Comparison of ENCODE assay signal across 3 worm cellular contexts in the genomic region with DNA sequence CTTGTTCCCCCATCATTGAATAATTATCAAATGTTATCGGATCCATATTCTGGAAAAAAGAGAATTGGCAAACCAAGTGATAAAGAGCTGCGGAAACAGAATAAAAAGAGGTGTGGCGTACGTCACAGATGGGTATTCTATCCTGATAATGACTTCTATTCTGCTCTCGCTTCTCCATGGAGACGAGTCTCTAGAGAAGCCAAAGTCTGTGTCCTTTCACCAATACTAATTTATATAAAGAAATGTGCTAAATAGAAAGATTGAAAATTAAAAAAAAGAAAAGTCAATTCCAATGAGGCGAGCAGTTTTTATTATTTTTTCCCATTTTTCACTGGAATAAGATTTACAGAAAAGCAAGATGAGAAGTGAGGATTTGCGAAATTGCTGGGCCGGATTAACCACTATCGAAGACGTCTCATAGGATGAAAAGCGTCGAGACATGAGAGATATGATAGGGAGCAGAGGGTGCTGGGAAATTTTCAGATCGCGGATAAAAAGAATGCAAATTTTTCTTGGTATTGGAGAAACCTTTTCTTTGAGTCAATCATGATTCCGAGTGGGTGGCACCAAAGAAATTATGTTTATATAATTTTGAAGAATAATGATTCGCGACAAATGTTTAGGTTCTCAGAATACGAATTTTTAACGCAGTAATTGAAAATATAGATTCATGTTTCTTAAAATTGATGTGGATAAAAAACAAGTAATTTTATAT.
TF ChIP-seq lines count a peak whose summit lies in the region.

A gene (minus strand): TSS at position 51 of the 715 bp plus-strand sequence.

TF ChIP-seq in whole organism, L1 larva, 84 proteins besides CTCF, POLR2A, EP300 and RAD21:
- no peak for TF ChIP-seq ces-1 (GFP tag; optimal IDR thresholded peaks at IDR 0.05; lab: Kevin White, UChicago)
- TF ChIP-seq lin-39 (tag; optimal IDR thresholded peaks at IDR 0.05; lab: Kevin White, UChicago) = no peak
- TF ChIP-seq fkh-10 (GFP tag; optimal IDR thresholded peaks at IDR 0.05; lab: Kevin White, UChicago) = no peak
- TF ChIP-seq ceh-82 (tag; optimal IDR thresholded peaks at IDR 0.05; lab: Kevin White, UChicago) = no peak
- TF ChIP-seq unc-98 (GFP tag; IDR thresholded peaks at IDR 0.05; lab: Robert Waterston, UW) = no peak
- TF ChIP-seq egl-27 (tag; optimal IDR thresholded peaks at IDR 0.05; lab: Kevin White, UChicago) = no peak
- TF ChIP-seq nhr-20 (tag; optimal IDR thresholded peaks at IDR 0.05; lab: Kevin White, UChicago) = no peak
- TF ChIP-seq grh-1 (GFP tag; IDR thresholded peaks at IDR 0.05; lab: Robert Waterston, UW) = no peak
- TF ChIP-seq ceh-90 (tag; optimal IDR thresholded peaks at IDR 0.05; lab: Kevin White, UChicago) = no peak
- TF ChIP-seq egl-13 (tag; optimal IDR thresholded peaks at IDR 0.05; lab: Kevin White, UChicago) = no peak
- no peak for TF ChIP-seq blmp-1 (tag; optimal IDR thresholded peaks at IDR 0.05; lab: Kevin White, UChicago)
- TF ChIP-seq nhr-71 (tag; optimal IDR thresholded peaks at IDR 0.05; lab: Kevin White, UChicago) = peak; percentile 69
- TF ChIP-seq swsn-7 (tag; optimal IDR thresholded peaks at IDR 0.05; lab: Kevin White, UChicago) = peak; percentile 8
- TF ChIP-seq elt-2 (tag; optimal IDR thresholded peaks at IDR 0.05; lab: Kevin White, UChicago) = no peak
- peak; percentile 94 for TF ChIP-seq dsc-1 (tag; optimal IDR thresholded peaks at IDR 0.05; lab: Kevin White, UChicago)
- no peak for TF ChIP-seq vab-15 (tag; optimal IDR thresholded peaks at IDR 0.05; lab: Kevin White, UChicago)
- TF ChIP-seq zag-1 (tag; optimal IDR thresholded peaks at IDR 0.05; lab: Kevin White, UChicago) = no peak
- peak; percentile 55 for TF ChIP-seq nhr-47 (tag; optimal IDR thresholded peaks at IDR 0.05; lab: Kevin White, UChicago)
- no peak for TF ChIP-seq lsy-2 (tag; optimal IDR thresholded peaks at IDR 0.05; lab: Kevin White, UChicago)
- TF ChIP-seq lin-13 (GFP tag; optimal IDR thresholded peaks at IDR 0.05; lab: Kevin White, UChicago) = no peak
- TF ChIP-seq pax-3 (tag; optimal IDR thresholded peaks at IDR 0.05; lab: Kevin White, UChicago) = no peak
- TF ChIP-seq sox-4 (tag; optimal IDR thresholded peaks at IDR 0.05; lab: Kevin White, UChicago) = peak; percentile 59
- peak; percentile 85 for TF ChIP-seq fkh-8 (tag; optimal IDR thresholded peaks at IDR 0.05; lab: Kevin White, UChicago)
- no peak for TF ChIP-seq lir-3 (tag; optimal IDR thresholded peaks at IDR 0.05; lab: Kevin White, UChicago; ENCODE audit: poor library complexity)
- TF ChIP-seq nhr-84 (tag; optimal IDR thresholded peaks at IDR 0.05; lab: Kevin White, UChicago) = no peak

TF ChIP-seq in whole organism, L2 larva, 48 proteins besides CTCF, POLR2A, EP300 and RAD21:
- no peak for TF ChIP-seq mab-5 (tag; optimal IDR thresholded peaks at IDR 0.05; lab: Kevin White, UChicago)
- peak; percentile 24 for TF ChIP-seq dmd-4 (tag; optimal IDR thresholded peaks at IDR 0.05; lab: Kevin White, UChicago)

TF ChIP-seq in whole organism, L4 larva, 104 proteins besides CTCF, POLR2A, EP300 and RAD21:
- no peak for TF ChIP-seq spr-1 (tag; optimal IDR thresholded peaks at IDR 0.05; lab: Kevin White, UChicago)
- peak in 1 of 2 experiments; percentile 47 for TF ChIP-seq unc-62 (GFP tag; optimal IDR thresholded peaks at IDR 0.05 in 1 of 2; lab: Kevin White, UChicago)
- TF ChIP-seq unc-62 (tag; optimal IDR thresholded peaks at IDR 0.05; lab: Kevin White, UChicago) = no peak
- TF ChIP-seq nhr-11 (tag; optimal IDR thresholded peaks at IDR 0.05; lab: Kevin White, UChicago) = peak; percentile 17
- peak; percentile 11 for TF ChIP-seq aha-1 (tag; lab: Kevin White, UChicago)
